Worm (Caenorhabditis elegans) whole organism, L4 larva: Measurements from ENCODE around the gene R04F11.2.

Source experiments
- F44E2.7 ChIP-seq: fragments of 200-800 bp; sonication (Bioruptor generic); IDR thresholded peaks from 2 replicates; pipeline ENCODE4 v2.1.2; 2022; ENCODE audit warnings: missing genetic modification characterization, missing compliant biosample characterization
- R02D3.7 ChIP-seq: fragments of 150-350 bp; sonication (generic microtip); optimal IDR thresholded peaks from 3 replicates; lab custom pipeline; 2014; ENCODE audit warnings: missing biosample characterization, missing genetic modification characterization
- Y105C5A.15 ChIP-seq: fragments of 200-800 bp; sonication (Bioruptor generic); IDR thresholded peaks from 2 replicates; pipeline ENCODE4 v1.3.6; 2022; ENCODE audit warnings: missing genetic modification characterization, missing compliant biosample characterization
- Y48G9A.11 ChIP-seq: fragments of 200-800 bp; sonication (Bioruptor generic); IDR thresholded peaks from 2 replicates; pipeline ENCODE4 v1.3.6; 2022; ENCODE audit warnings: missing genetic modification reagents, missing genetic modification characterization, missing compliant biosample characterization
- ZK337.2 ChIP-seq: fragments of 200-800 bp; sonication (Bioruptor generic); IDR thresholded peaks from 2 replicates; pipeline ENCODE4 v1.3.6; 2022; ENCODE audit warnings: missing genetic modification reagents, missing genetic modification characterization, missing compliant biosample characterization
- ceh-20 ChIP-seq: fragments of 200-800 bp; sonication (Bioruptor generic); IDR thresholded peaks from 2 replicates; pipeline ENCODE4 v1.3.6; 2022; ENCODE audit warnings: missing genetic modification reagents, missing genetic modification characterization, missing compliant biosample characterization
- ceh-28 ChIP-seq: fragments of 150-350 bp; optimal IDR thresholded peaks from 2 replicates; lab custom pipeline; 2014; ENCODE audit warnings: missing biosample characterization, missing genetic modification reagents, missing genetic modification characterization
- dmd-9 ChIP-seq: fragments of 200-800 bp; sonication (Bioruptor generic); IDR thresholded peaks from 2 replicates; pipeline ENCODE4 v1.3.6; 2022; ENCODE audit warnings: missing genetic modification reagents, missing genetic modification characterization, missing compliant biosample characterization
- dve-1 ChIP-seq: sonication (generic microtip); optimal IDR thresholded peaks from 2 replicates; lab custom pipeline; 2017; ENCODE audit warnings: antibody characterized with exemption, mild to moderate bottlenecking, missing genetic modification characterization, missing compliant biosample characterization; ENCODE audit not compliant: insufficient read depth
- fkh-10 ChIP-seq: fragments of 150-350 bp; optimal IDR thresholded peaks from 2 replicates; lab custom pipeline; 2014; ENCODE audit warnings: missing biosample characterization, missing genetic modification reagents, missing genetic modification characterization
- fos-1 ChIP-seq: fragments of 150-350 bp; optimal IDR thresholded peaks from 2 replicates; lab custom pipeline; 2014; ENCODE audit warnings: missing biosample characterization, missing genetic modification characterization
- hlh-30 ChIP-seq: sonication (generic microtip); optimal IDR thresholded peaks from 2 replicates; lab custom pipeline; 2017; ENCODE audit warnings: antibody characterized with exemption, mild to moderate bottlenecking, missing genetic modification characterization, missing compliant biosample characterization; ENCODE audit not compliant: insufficient read depth
- hmg-1.1 ChIP-seq: fragments of 200-800 bp; sonication (Bioruptor generic); IDR thresholded peaks from 2 replicates; pipeline ENCODE4 v1.3.6; 2022; ENCODE audit warnings: missing genetic modification reagents, missing genetic modification characterization, missing compliant biosample characterization
- lim-7 ChIP-seq: fragments of 200-800 bp; sonication (Bioruptor generic); IDR thresholded peaks from 2 replicates; pipeline ENCODE4 v1.3.6; 2022; ENCODE audit warnings: missing genetic modification characterization, missing compliant biosample characterization
- lin-13 ChIP-seq: fragments of 150-350 bp; optimal IDR thresholded peaks from 2 replicates; lab custom pipeline; 2014; ENCODE audit warnings: missing biosample characterization, missing genetic modification reagents, missing genetic modification characterization
- lsy-2 ChIP-seq, 2 experiments: fragments of 150-350 bp in 1 of 2; sonication (generic microtip) in 1 of 2; optimal IDR thresholded peaks; 2 replicates each; lab custom pipeline; 2014 to 2017; ENCODE audit warnings: missing biosample characterization in 2 of 2, missing genetic modification characterization in 2 of 2
- madf-5 ChIP-seq, 2 experiments: fragments of 200-800 bp; sonication (Bioruptor generic); IDR thresholded peaks; 2 replicates each; pipeline ENCODE4 v1.3.6; 2022; ENCODE audit warnings: missing compliant biosample characterization in 2 of 2, missing genetic modification characterization in 2 of 2
- madf-9 ChIP-seq: fragments of 200-800 bp; sonication (Bioruptor generic); conservative IDR thresholded peaks from 2 replicates; pipeline ENCODE4 v1.3.6; 2022; ENCODE audit warnings: missing genetic modification reagents, missing genetic modification characterization, missing compliant biosample characterization
- mdl-1 ChIP-seq, 2 experiments: fragments of 150-350 bp in 1 of 2; sonication (generic microtip) in 1 of 2; optimal IDR thresholded peaks; 2 replicates each; lab custom pipeline; 2014 to 2017; ENCODE audit warnings: missing biosample characterization in 2 of 2, missing genetic modification characterization in 2 of 2
- mep-1 ChIP-seq: fragments of 150-350 bp; sonication (generic microtip); optimal IDR thresholded peaks from 3 replicates; lab custom pipeline; 2014; ENCODE audit warnings: missing biosample characterization, missing genetic modification characterization
- nhr-237 ChIP-seq: sonication (generic microtip); optimal IDR thresholded peaks from 2 replicates; lab custom pipeline; 2017; ENCODE audit warnings: missing biosample characterization, missing genetic modification characterization
- nhr-6 ChIP-seq: fragments of 150-350 bp; optimal IDR thresholded peaks from 2 replicates; lab custom pipeline; 2014; ENCODE audit warnings: missing biosample characterization, missing genetic modification characterization
- nhr-76 ChIP-seq: fragments of 150-350 bp; optimal IDR thresholded peaks from 2 replicates; lab custom pipeline; 2014; ENCODE audit warnings: missing biosample characterization, missing genetic modification characterization
- pha-4 ChIP-seq, 2 experiments: fragments of 150-350 bp in 1 of 2; fragments of 200-800 bp in 1 of 2; sonication (Bioruptor generic) in 1 of 2; IDR thresholded peaks in 1 of 2; optimal IDR thresholded peaks in 1 of 2; 2 replicates each; pipeline versions ENCODE4 v1.3.6 to Lab custom; 2014 to 2022; ENCODE audit warnings: missing genetic modification characterization in 2 of 2, missing genetic modification reagents in 2 of 2, missing biosample characterization in 1 of 2, missing compliant biosample characterization in 1 of 2
- php-3 ChIP-seq: fragments of 200-800 bp; sonication (Bioruptor generic); IDR thresholded peaks from 2 replicates; pipeline ENCODE4 v1.3.6; 2022; ENCODE audit warnings: missing genetic modification reagents, missing genetic modification characterization, missing compliant biosample characterization
- rbr-2 ChIP-seq: sonication (generic microtip); optimal IDR thresholded peaks from 2 replicates; lab custom pipeline; 2016; ENCODE audit warnings: missing genotype, missing genetic modification characterization, missing compliant biosample characterization
- sdz-12 ChIP-seq: fragments of 200-800 bp; sonication (Bioruptor generic); optimal IDR thresholded peaks from 2 replicates; lab custom pipeline; 2018; ENCODE audit warnings: mild to moderate bottlenecking, missing genetic modification characterization, missing compliant biosample characterization
- set-16 ChIP-seq: fragments of 200-800 bp; sonication (Bioruptor generic); IDR thresholded peaks from 2 replicates; pipeline ENCODE4 v1.3.6; 2022; ENCODE audit warnings: missing genetic modification reagents, missing genetic modification characterization, missing compliant biosample characterization
- skn-1 ChIP-seq: fragments of 150-350 bp; optimal IDR thresholded peaks from 2 replicates; lab custom pipeline; 2014; ENCODE audit warnings: missing biosample characterization, missing genetic modification characterization
- tag-97 ChIP-seq: fragments of 200-800 bp; sonication (Bioruptor generic); IDR thresholded peaks from 2 replicates; pipeline ENCODE4 v1.3.6; 2022; ENCODE audit warnings: missing genetic modification characterization, missing compliant biosample characterization
- unc-62 ChIP-seq, 3 experiments: fragments of 150-350 bp in 1 of 3; sonication (generic microtip); optimal IDR thresholded peaks in 2 of 3; peaks in 1 of 3; 1 replicate in 1 of 3; 2 replicates in 2 of 3; lab custom pipeline; 2014 to 2017; ENCODE audit warnings: missing biosample characterization in 3 of 3, missing genetic modification characterization in 3 of 3, missing genetic modification reagents in 3 of 3, missing genotype in 1 of 3
- vab-7 ChIP-seq: fragments of 200-800 bp; sonication (Bioruptor generic); IDR thresholded peaks from 2 replicates; pipeline ENCODE4 v1.3.6; 2022; ENCODE audit warnings: missing genetic modification reagents, missing genetic modification characterization, missing compliant biosample characterization

R04F11.2 gene

DNA sequence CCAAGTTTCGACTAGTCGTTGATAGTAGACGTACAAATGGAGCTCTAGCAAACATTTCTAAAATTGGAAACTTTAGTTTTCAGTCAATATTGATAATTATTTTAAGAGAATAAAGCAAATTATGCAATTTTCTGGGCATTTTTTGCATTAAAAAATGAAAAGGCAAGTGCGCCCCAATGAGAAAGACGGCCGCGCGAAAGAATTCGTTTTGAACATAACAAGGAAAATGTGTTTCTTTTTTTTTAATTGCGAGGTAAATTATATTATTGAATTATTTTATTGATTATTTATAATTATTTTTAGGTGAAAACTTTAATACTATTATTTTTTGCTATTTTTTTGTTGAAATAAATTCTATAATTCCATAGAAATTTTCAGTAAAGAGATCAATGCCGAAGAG is 46.7 kb upstream of the R04F11.2 start, which contains the start of the genes tsfm-1 and capg-2 (continued):
- TF ChIP-seq dmd-9 (GFP tag; lab: Robert Waterston, UW): no peak
- TF ChIP-seq R02D3.7 (tag; lab: Kevin White, UChicago): no peak
- TF ChIP-seq madf-5 (GFP tag; IDR thresholded peaks at IDR 0.05; lab: Robert Waterston, UW): no peak

DNA sequence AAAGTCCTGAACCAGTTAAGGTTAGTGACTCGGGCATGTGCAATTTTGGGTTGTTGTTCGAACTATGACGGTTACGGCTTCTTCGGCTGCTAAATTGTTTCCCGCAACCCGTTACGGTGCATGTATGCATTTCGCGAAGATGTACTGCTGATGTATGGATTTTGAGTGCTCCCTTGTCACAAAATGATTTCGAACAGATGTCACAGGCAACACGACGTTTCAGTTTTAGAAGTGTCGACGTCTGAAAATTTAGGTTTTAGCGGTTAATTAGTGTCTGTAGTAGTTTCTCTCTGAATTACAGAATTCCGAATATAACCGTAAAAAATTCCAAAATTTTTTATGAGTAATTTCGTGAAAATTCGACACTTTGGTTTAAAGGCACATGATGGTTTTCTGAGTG is 42.5 kb upstream of the R04F11.2 start:
- no peak for TF ChIP-seq madf-9
- no peak for TF ChIP-seq hlh-30
- TF ChIP-seq nhr-6 (tag; lab: Kevin White, UChicago): no peak
- no peak for TF ChIP-seq tag-97 (GFP tag; lab: Robert Waterston, UW)
- no peak for TF ChIP-seq nhr-76
- no peak for TF ChIP-seq set-16
- no peak for TF ChIP-seq lin-13 (GFP tag; lab: Kevin White, UChicago)
- no peak for TF ChIP-seq pha-4 (GFP tag; IDR thresholded peaks at IDR 0.05; lab: Robert Waterston, UW)
- no peak for TF ChIP-seq pha-4 (tag; optimal IDR thresholded peaks at IDR 0.05; lab: Kevin White, UChicago)
- no peak for TF ChIP-seq Y48G9A.11 (GFP tag; lab: Robert Waterston, UW)
- no peak for TF ChIP-seq ZK337.2 (GFP tag; lab: Robert Waterston, UW)
- TF ChIP-seq php-3 (GFP tag; lab: Robert Waterston, UW): no peak
- no peak for TF ChIP-seq vab-7
- TF ChIP-seq ceh-20: no peak
- no peak for TF ChIP-seq fos-1 (tag; lab: Kevin White, UChicago)
- no peak for TF ChIP-seq dve-1 (tag; lab: Kevin White, UChicago)
- TF ChIP-seq skn-1 (tag; lab: Kevin White, UChicago): no peak
- no peak for TF ChIP-seq R02D3.7 (tag; lab: Kevin White, UChicago)
- TF ChIP-seq hmg-1.1 (GFP tag; lab: Robert Waterston, UW): no peak
- TF ChIP-seq sdz-12 (GFP tag; lab: Kevin White, UChicago): no peak
- TF ChIP-seq rbr-2 (tag; lab: Kevin White, UChicago): no peak
- TF ChIP-seq, all 104 proteins: peak for 0

DNA sequence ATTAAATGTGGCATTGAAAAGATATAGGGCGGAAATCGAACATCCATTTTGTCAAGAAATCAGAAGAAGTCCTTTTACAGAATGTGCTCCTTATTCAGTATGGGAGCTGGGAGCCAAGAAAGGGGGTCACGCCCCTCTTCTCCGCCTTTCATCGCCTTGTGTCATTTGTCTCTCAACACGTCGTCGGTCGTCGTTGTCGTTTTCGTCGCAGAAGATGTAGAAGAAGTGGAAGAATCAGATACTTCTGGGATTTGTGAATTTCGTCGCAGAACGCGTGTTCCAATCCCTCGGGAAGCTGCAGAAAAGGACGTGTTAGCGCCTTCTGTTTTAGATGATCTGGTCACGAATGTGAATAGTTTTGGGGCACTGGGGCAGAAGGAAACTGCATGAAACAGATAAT is 41.2 kb upstream of the R04F11.2 start, which contains the start of gene bnc-1:
Gene bnc-1, minus strand, starts transcription at position 101 of the 400 bp plus-strand sequence.
- TF ChIP-seq ceh-28 (tag; lab: Kevin White, UChicago) (no peak), lim-7 (GFP tag; lab: Robert Waterston, UW) (no peak), F44E2.7 (GFP tag; lab: Robert Waterston, UW) (peak; percentile 33; the same call in 1 of the 2 replicates)
- TF ChIP-seq, all 104 proteins: peak for 1

DNA sequence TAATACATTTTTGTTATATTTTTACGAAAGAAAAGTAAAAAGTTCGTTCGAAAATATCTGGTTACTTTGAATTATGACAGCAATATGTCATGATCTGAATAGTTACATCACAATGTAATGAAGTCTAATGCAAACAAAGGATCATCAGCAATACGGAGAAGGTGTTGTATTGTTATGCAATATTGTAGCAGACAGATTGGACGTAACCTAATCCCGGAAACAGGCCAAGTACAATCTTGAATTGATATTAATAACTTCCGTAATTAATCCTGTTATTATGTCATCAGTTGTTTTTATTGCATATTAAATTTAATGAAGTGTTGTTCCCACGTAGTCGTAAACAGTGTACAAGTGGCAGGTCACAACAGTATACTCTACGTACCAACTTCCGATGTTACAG is 36.7 kb upstream of the R04F11.2 start:
- TF ChIP-seq unc-62 (GFP tag; optimal IDR thresholded peaks at IDR 0.05 in 1 of 2; lab: Kevin White, UChicago): peak in 1 of 2 experiments; percentile 34
- TF ChIP-seq unc-62 (tag; optimal IDR thresholded peaks at IDR 0.05; lab: Kevin White, UChicago): no peak
- no peak for TF ChIP-seq set-16
- TF ChIP-seq, all 104 proteins: peak for 1

DNA sequence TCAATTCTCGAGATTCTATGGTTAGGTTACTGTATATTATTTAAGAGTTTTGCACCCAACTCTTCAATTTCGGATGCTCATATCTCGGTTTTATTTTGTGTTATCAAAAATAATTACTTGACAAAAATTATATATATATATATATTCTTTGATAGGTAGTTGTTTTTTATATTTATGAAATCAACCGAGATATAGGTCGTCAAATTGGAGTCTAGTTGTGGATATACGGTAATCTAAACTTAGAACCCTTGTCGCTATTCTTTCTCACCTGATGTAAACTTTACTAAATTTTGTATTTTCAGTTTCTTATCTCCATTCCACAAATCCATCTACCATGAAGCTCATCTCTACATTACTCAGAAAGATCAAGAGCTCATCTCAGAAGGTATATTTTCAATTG is 35.0 kb upstream of the R04F11.2 start, which contains the start of gene F55C5.10:
Gene F55C5.10, plus strand, starts transcription at position 301 of the 400 bp plus-strand sequence.
- TF ChIP-seq unc-62 (GFP tag; optimal IDR thresholded peaks at IDR 0.05 in 1 of 2; lab: Kevin White, UChicago) (peak in 1 of 2 experiments; percentile 27), unc-62 (tag; optimal IDR thresholded peaks at IDR 0.05; lab: Kevin White, UChicago) (no peak), Y105C5A.15 (GFP tag; lab: Robert Waterston, UW) (no peak), mdl-1 (tag; optimal IDR thresholded peaks at IDR 0.05; lab: Kevin White, UChicago) (no peak)

DNA sequence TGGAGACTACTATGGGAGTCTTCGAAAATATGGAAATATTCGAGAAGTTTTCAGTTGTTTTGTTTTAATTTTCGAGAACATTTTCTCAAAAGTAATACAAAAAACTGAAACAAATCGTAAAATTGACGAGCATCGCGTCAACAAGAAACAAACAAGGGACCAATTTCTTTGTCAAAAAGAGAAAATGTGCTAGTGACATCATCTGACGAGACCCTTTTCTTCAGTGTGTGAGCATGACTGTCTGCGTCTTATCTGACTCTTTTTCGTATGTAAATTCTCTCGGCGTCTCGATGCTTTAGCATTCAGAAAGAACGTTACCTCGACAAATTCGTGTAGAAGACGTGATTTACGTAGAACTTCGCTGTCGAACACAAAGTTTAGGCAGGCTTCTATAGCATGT is 30.5 kb upstream of the R04F11.2 start:
- peak; percentile 12 for TF ChIP-seq fkh-10 (GFP tag; lab: Kevin White, UChicago)
- TF ChIP-seq lsy-2 (tag; optimal IDR thresholded peaks at IDR 0.05; lab: Kevin White, UChicago): peak in 1 of 2 experiments; percentile 24
- TF ChIP-seq nhr-237 (tag; lab: Kevin White, UChicago): no peak
- TF ChIP-seq hlh-30: peak; percentile 29
- TF ChIP-seq unc-62 (GFP tag; optimal IDR thresholded peaks at IDR 0.05 in 1 of 2; lab: Kevin White, UChicago): peak in 1 of 2 experiments; percentile 77
- TF ChIP-seq unc-62 (tag; optimal IDR thresholded peaks at IDR 0.05; lab: Kevin White, UChicago): no peak
- TF ChIP-seq mep-1 (tag; lab: Kevin White, UChicago): peak; percentile 0
